Worm (Caenorhabditis elegans): ENCODE data around the gene C09H5.7.

Gene C09H5.7

ce11 chrV:8040247-8041084, 44.6 kb downstream of the C09H5.7 start (continued):
- TF ChIP-seq jun-1 (tag; optimal IDR thresholded peaks at IDR 0.05) (peak; percentile 8), zfp-2 (tag; optimal IDR thresholded peaks at IDR 0.05) (no peak)

DNA sequence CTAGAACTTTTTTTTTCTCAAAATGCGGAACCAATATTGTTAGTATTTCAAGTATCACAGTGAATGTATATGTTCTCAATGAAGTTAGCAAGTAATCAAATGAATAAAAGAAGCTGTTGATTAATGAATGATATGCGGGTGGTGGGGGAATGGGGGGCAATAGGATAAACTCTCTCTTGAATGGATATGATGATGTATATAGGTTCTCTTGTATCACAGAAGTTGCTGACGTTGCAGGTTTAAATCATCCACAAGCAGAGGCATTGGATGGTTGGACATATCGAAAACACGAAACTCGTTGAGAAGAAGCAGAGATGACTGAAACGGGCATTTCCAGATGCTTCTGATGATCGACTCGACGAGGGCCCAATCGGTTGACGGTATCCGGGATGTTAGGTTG, 45.4 kb downstream of the C09H5.7 start:
- TF ChIP-seq ctbp-1 (GFP tag; IDR thresholded peaks at IDR 0.05) (no peak), ama-1 (optimal IDR thresholded peaks at IDR 0.05) (peak; percentile 70)

ce11 chrV:8039085-8039525, 45.9 kb downstream of the C09H5.7 start:
- TF ChIP-seq lin-29 (GFP tag; IDR thresholded peaks at IDR 0.05) (no peak), ceh-82 (tag; optimal IDR thresholded peaks at IDR 0.05) (no peak), hlh-11 (tag; optimal IDR thresholded peaks at IDR 0.05) (peak; percentile 15), nhr-42 (GFP tag; IDR thresholded peaks at IDR 0.05) (no peak), gei-8 (GFP tag; optimal IDR thresholded peaks at IDR 0.05) (no peak), unc-62 (GFP tag; optimal IDR thresholded peaks at IDR 0.05 in 1 of 2) (no peak), unc-62 (tag; optimal IDR thresholded peaks at IDR 0.05) (no peak), spr-1 (tag; optimal IDR thresholded peaks at IDR 0.05) (peak; percentile 61), lsy-2 (tag; optimal IDR thresholded peaks at IDR 0.05) (peak in 1 of 2 experiments; percentile 47), lin-1 (GFP tag; IDR thresholded peaks at IDR 0.05) (peak; percentile 52; the same call in 1 of the 2 replicates), nhr-102 (tag; optimal IDR thresholded peaks at IDR 0.05) (peak; percentile 44), set-16 (GFP tag; IDR thresholded peaks at IDR 0.05) (no peak), nhr-77 (tag; optimal IDR thresholded peaks at IDR 0.05) (no peak), ceh-44 (GFP tag; IDR thresholded peaks at IDR 0.05) (no peak), snpc-4 (tag; optimal IDR thresholded peaks at IDR 0.05) (no peak), ceh-28 (tag; optimal IDR thresholded peaks at IDR 0.05) (no peak), madf-9 (GFP tag; conservative IDR thresholded peaks at IDR 0.05) (no peak), zfp-3 (GFP tag; conservative IDR thresholded peaks at IDR 0.05) (peak; percentile 82; the same call in 1 of the 2 replicates), fkh-10 (GFP tag; optimal IDR thresholded peaks at IDR 0.05) (no peak), unc-39 (tag; optimal IDR thresholded peaks at IDR 0.05) (no peak), daf-19 (GFP tag; conservative IDR thresholded peaks at IDR 0.05) (no peak), F10B5.3 (tag; optimal IDR thresholded peaks at IDR 0.05) (no peak), egl-27 (tag; optimal IDR thresholded peaks at IDR 0.05) (no peak), nhr-237 (tag; optimal IDR thresholded peaks at IDR 0.05) (no peak), zip-2 (tag; optimal IDR thresholded peaks at IDR 0.05) (no peak), lim-7 (GFP tag; IDR thresholded peaks at IDR 0.05) (no peak), arid-1 (GFP tag; conservative IDR thresholded peaks at IDR 0.05) (no peak), nhr-48 (tag; optimal IDR thresholded peaks at IDR 0.05) (no peak), aly-2 (tag; optimal IDR thresholded peaks at IDR 0.05) (no peak), mdt-29 (GFP tag; IDR thresholded peaks at IDR 0.05) (no peak), hif-1 (tag; optimal IDR thresholded peaks at IDR 0.05) (no peak), ctbp-1 (GFP tag; IDR thresholded peaks at IDR 0.05) (no peak), ama-1 (optimal IDR thresholded peaks at IDR 0.05) (no peak), R02D3.7 (tag; optimal IDR thresholded peaks at IDR 0.05) (no peak), ZK337.2 (GFP tag; IDR thresholded peaks at IDR 0.05) (no peak), rbr-2 (tag; optimal IDR thresholded peaks at IDR 0.05) (no peak), dmd-6 (GFP tag; IDR thresholded peaks at IDR 0.05) (no peak), nhr-76 (tag; optimal IDR thresholded peaks at IDR 0.05) (no peak), lin-13 (GFP tag; optimal IDR thresholded peaks at IDR 0.05) (no peak), attf-4 (tag; optimal IDR thresholded peaks at IDR 0.05) (peak; percentile 30), hlh-30 (tag; optimal IDR thresholded peaks at IDR 0.05; ENCODE audit: insufficient read depth) (no peak), snpc-1.2 (GFP tag; IDR thresholded peaks at IDR 0.05) (no peak), D1046.2 (GFP tag; IDR thresholded peaks at IDR 0.05) (no peak), nhr-111 (GFP tag; optimal IDR thresholded peaks at IDR 0.05) (peak; percentile 24), saeg-2 (GFP tag; IDR thresholded peaks at IDR 0.05) (no peak)
